Worm (Caenorhabditis elegans) whole organism, young adult: ENCODE results near the gene lgc-29.

Experiments used
- B0261.1 ChIP-seq: sonication (generic microtip); optimal IDR thresholded peaks from 2 replicates; lab custom pipeline; 2016; ENCODE audit warnings: mild to moderate bottlenecking, missing genetic modification characterization, moderate library complexity, missing compliant biosample characterization
- D2030.7 ChIP-seq: fragments of 200-800 bp; sonication (Bioruptor generic); IDR thresholded peaks from 2 replicates; pipeline ENCODE4 v1.3.6; 2022; ENCODE audit warnings: missing genetic modification reagents, missing genetic modification characterization, missing compliant biosample characterization
- F33H1.4 ChIP-seq: fragments of 200-800 bp; sonication (Bioruptor generic); IDR thresholded peaks from 2 replicates; pipeline ENCODE4 v1.3.6; 2022; ENCODE audit warnings: missing genetic modification reagents, missing genetic modification characterization, missing compliant biosample characterization
- F39B2.1 ChIP-seq: fragments of 200-800 bp; sonication (Bioruptor generic); IDR thresholded peaks from 2 replicates; pipeline ENCODE4 v1.3.6; 2022; ENCODE audit warnings: missing genetic modification reagents, missing genetic modification characterization, missing compliant biosample characterization
- F57A8.1 ChIP-seq: fragments of 200-800 bp; sonication (Bioruptor generic); optimal IDR thresholded peaks from 2 replicates; lab custom pipeline; 2018; ENCODE audit warnings: mild to moderate bottlenecking, missing genetic modification characterization, moderate library complexity, missing compliant biosample characterization
- F57C9.4 ChIP-seq: sonication (generic microtip); optimal IDR thresholded peaks from 2 replicates; lab custom pipeline; 2017; ENCODE audit warnings: mild to moderate bottlenecking, missing genetic modification characterization, missing compliant biosample characterization
- K11D2.4 ChIP-seq: fragments of 200-800 bp; sonication (Bioruptor generic); IDR thresholded peaks from 2 replicates; pipeline ENCODE4 v1.3.6; 2022; ENCODE audit warnings: missing genetic modification reagents, missing genetic modification characterization, missing compliant biosample characterization
- K12H6.12 ChIP-seq: fragments of 200-800 bp; sonication (Bioruptor generic); optimal IDR thresholded peaks from 2 replicates; lab custom pipeline; 2018; ENCODE audit warnings: mild to moderate bottlenecking, missing genetic modification characterization, missing compliant biosample characterization
- T07F8.4 ChIP-seq: sonication (generic microtip); optimal IDR thresholded peaks from 2 replicates; lab custom pipeline; 2016; ENCODE audit warnings: mild to moderate bottlenecking, missing genetic modification characterization, moderate library complexity, missing compliant biosample characterization
- Y56A3A.18 ChIP-seq: fragments of 200-800 bp; sonication (Bioruptor generic); IDR thresholded peaks from 2 replicates; pipeline ENCODE4 v1.3.6; 2022; ENCODE audit warnings: missing genetic modification reagents, missing genetic modification characterization, missing compliant biosample characterization
- akir-1 ChIP-seq: fragments of 200-800 bp; sonication (Bioruptor generic); optimal IDR thresholded peaks from 2 replicates; lab custom pipeline; 2018; ENCODE audit warnings: mild to moderate bottlenecking, missing genetic modification characterization, moderate library complexity, missing compliant biosample characterization
- ama-1 ChIP-seq, 3 experiments: fragments of 150-350 bp in 1 of 3; sonication (generic microtip) in 2 of 3; optimal IDR thresholded peaks; 2 replicates each; lab custom pipeline; 2014 to 2018; ENCODE audit warnings: missing biosample characterization in 2 of 3, missing genetic modification characterization in 2 of 3, missing genetic modification reagents in 2 of 3
- aptf-2 ChIP-seq: fragments of 200-800 bp; sonication (Bioruptor generic); conservative IDR thresholded peaks from 2 replicates; pipeline ENCODE4 v1.3.6; 2022; ENCODE audit warnings: missing genetic modification reagents, missing genetic modification characterization, missing compliant biosample characterization
- attf-3 ChIP-seq: fragments of 200-800 bp; sonication (Bioruptor generic); conservative IDR thresholded peaks from 2 replicates; pipeline ENCODE4 v1.3.6; 2022; ENCODE audit warnings: missing genetic modification reagents, missing genetic modification characterization, missing compliant biosample characterization
- bed-1 ChIP-seq: fragments of 200-800 bp; sonication (Bioruptor generic); IDR thresholded peaks from 2 replicates; pipeline ENCODE4 v1.3.6; 2022; ENCODE audit warnings: missing genetic modification reagents, missing genetic modification characterization, missing compliant biosample characterization
- ceh-100 ChIP-seq: fragments of 200-800 bp; sonication (Bioruptor generic); IDR thresholded peaks from 2 replicates; pipeline ENCODE4 v1.3.6; 2022; ENCODE audit warnings: missing genetic modification reagents, missing genetic modification characterization, missing compliant biosample characterization
- ceh-58 ChIP-seq: fragments of 200-800 bp; sonication (Bioruptor generic); IDR thresholded peaks from 2 replicates; pipeline ENCODE4 v1.3.6; 2022; ENCODE audit warnings: missing genetic modification characterization, missing compliant biosample characterization
- egl-44 ChIP-seq: fragments of 200-800 bp; sonication (Bioruptor generic); IDR thresholded peaks from 2 replicates; pipeline ENCODE4 v1.3.6; 2022; ENCODE audit warnings: missing genetic modification reagents, missing genetic modification characterization, missing compliant biosample characterization
- ekl-4 ChIP-seq: fragments of 200-800 bp; sonication (Bioruptor generic); IDR thresholded peaks from 2 replicates; pipeline ENCODE4 v1.3.6; 2022; ENCODE audit warnings: missing genetic modification reagents, missing genetic modification characterization, missing compliant biosample characterization
- fkh-3 ChIP-seq: sonication (generic microtip); optimal IDR thresholded peaks from 2 replicates; lab custom pipeline; 2016; ENCODE audit warnings: mild to moderate bottlenecking, missing genetic modification characterization, missing compliant biosample characterization
- hlh-12 ChIP-seq: sonication (generic microtip); optimal IDR thresholded peaks from 2 replicates; lab custom pipeline; 2016; ENCODE audit warnings: missing genetic modification characterization, missing compliant biosample characterization
- hmg-1.2 ChIP-seq: fragments of 200-800 bp; sonication (Bioruptor generic); IDR thresholded peaks from 2 replicates; pipeline ENCODE4 v1.3.6; 2022; ENCODE audit warnings: missing genetic modification reagents, missing genetic modification characterization, missing compliant biosample characterization
- let-607 ChIP-seq, 2 experiments: fragments of 200-800 bp in 1 of 2; sonication (Bioruptor generic) in 1 of 2; sonication (generic microtip) in 1 of 2; optimal IDR thresholded peaks; 2 replicates each; lab custom pipeline; 2016 to 2018; ENCODE audit warnings: mild to moderate bottlenecking in 2 of 2, missing compliant biosample characterization in 2 of 2, missing genetic modification characterization in 2 of 2, moderate library complexity in 2 of 2, missing genotype in 1 of 2
- lin-26 ChIP-seq: fragments of 200-800 bp; sonication (Bioruptor generic); IDR thresholded peaks from 2 replicates; pipeline ENCODE4 v1.3.6; 2022; ENCODE audit warnings: missing genetic modification reagents, missing genetic modification characterization, missing compliant biosample characterization
- lin-54 ChIP-seq: fragments of 200-800 bp; sonication (Bioruptor generic); optimal IDR thresholded peaks from 2 replicates; lab custom pipeline; 2018; ENCODE audit warnings: mild to moderate bottlenecking, missing genetic modification characterization, missing compliant biosample characterization
- lir-1 ChIP-seq: fragments of 200-800 bp; sonication (Bioruptor generic); conservative IDR thresholded peaks from 2 replicates; pipeline ENCODE4 v1.3.6; 2022; ENCODE audit warnings: missing genetic modification reagents, missing genetic modification characterization, missing compliant biosample characterization
- nfyb-1 ChIP-seq: fragments of 200-800 bp; sonication (Bioruptor generic); IDR thresholded peaks from 2 replicates; pipeline ENCODE4 v1.3.6; 2022; ENCODE audit warnings: missing genetic modification reagents, missing genetic modification characterization, missing compliant biosample characterization
- nhr-120 ChIP-seq: fragments of 200-800 bp; sonication (Bioruptor generic); IDR thresholded peaks from 2 replicates; pipeline ENCODE4 v1.3.6; 2022; ENCODE audit warnings: missing genetic modification characterization, missing compliant biosample characterization
- rec-8 ChIP-seq, 2 experiments: sonication (generic microtip); optimal IDR thresholded peaks; 2 replicates each; lab custom pipeline; 2016; ENCODE audit warnings: mild to moderate bottlenecking in 2 of 2, missing genetic modification characterization in 2 of 2, missing genetic modification reagents in 2 of 2, missing genotype in 2 of 2, missing biosample characterization in 1 of 2, missing compliant biosample characterization in 1 of 2, moderate library complexity in 1 of 2
- repo-1 ChIP-seq: sonication (generic microtip); optimal IDR thresholded peaks from 2 replicates; lab custom pipeline; 2017; ENCODE audit warnings: mild to moderate bottlenecking, missing genetic modification characterization, missing compliant biosample characterization
- snpc-1.3 ChIP-seq: sonication (generic microtip); optimal IDR thresholded peaks from 2 replicates; lab custom pipeline; 2017; ENCODE audit warnings: missing genetic modification characterization, mild to moderate bottlenecking, missing compliant biosample characterization, antibody characterized with exemption, moderate library complexity, missing genotype, missing genetic modification reagents; ENCODE audit not compliant: insufficient read depth
- sptf-2 ChIP-seq: fragments of 200-800 bp; sonication (Bioruptor generic); optimal IDR thresholded peaks from 2 replicates; lab custom pipeline; 2018; ENCODE audit warnings: mild to moderate bottlenecking, missing genetic modification characterization, missing compliant biosample characterization
- tlf-1 ChIP-seq: fragments of 200-800 bp; sonication (Bioruptor generic); optimal IDR thresholded peaks from 2 replicates; lab custom pipeline; 2018; ENCODE audit warnings: mild to moderate bottlenecking, missing genetic modification characterization, missing compliant biosample characterization
- xnd-1 ChIP-seq: sonication (generic microtip); optimal IDR thresholded peaks from 2 replicates; lab custom pipeline; 2016; ENCODE audit warnings: missing genotype, missing genetic modification reagents, missing genetic modification characterization, missing compliant biosample characterization
- zfh-2 ChIP-seq: fragments of 200-800 bp; sonication (Bioruptor generic); conservative IDR thresholded peaks from 2 replicates; pipeline ENCODE4 v1.3.6; 2022; ENCODE audit warnings: missing genetic modification reagents, missing genetic modification characterization, missing compliant biosample characterization
- zim-3 ChIP-seq: sonication (generic microtip); optimal IDR thresholded peaks from 2 replicates; lab custom pipeline; 2017; ENCODE audit warnings: mild to moderate bottlenecking, missing genetic modification characterization, moderate library complexity, missing compliant biosample characterization
- ztf-18 ChIP-seq: sonication (generic microtip); optimal IDR thresholded peaks from 2 replicates; lab custom pipeline; 2016; ENCODE audit warnings: missing genotype, mild to moderate bottlenecking, missing genetic modification characterization, missing compliant biosample characterization
- ztf-25 ChIP-seq: fragments of 200-800 bp; sonication (Bioruptor generic); IDR thresholded peaks from 2 replicates; pipeline ENCODE4 v1.3.6; 2022; ENCODE audit warnings: missing genetic modification reagents, missing genetic modification characterization, missing compliant biosample characterization
- ztf-26 ChIP-seq: sonication (generic microtip); optimal IDR thresholded peaks from 2 replicates; lab custom pipeline; 2017; ENCODE audit warnings: missing genetic modification characterization, missing compliant biosample characterization
- ztf-3 ChIP-seq: fragments of 200-800 bp; sonication (Bioruptor generic); optimal IDR thresholded peaks from 2 replicates; lab custom pipeline; 2018; ENCODE audit warnings: mild to moderate bottlenecking, missing genetic modification characterization, missing compliant biosample characterization

Gene lgc-29

DNA sequence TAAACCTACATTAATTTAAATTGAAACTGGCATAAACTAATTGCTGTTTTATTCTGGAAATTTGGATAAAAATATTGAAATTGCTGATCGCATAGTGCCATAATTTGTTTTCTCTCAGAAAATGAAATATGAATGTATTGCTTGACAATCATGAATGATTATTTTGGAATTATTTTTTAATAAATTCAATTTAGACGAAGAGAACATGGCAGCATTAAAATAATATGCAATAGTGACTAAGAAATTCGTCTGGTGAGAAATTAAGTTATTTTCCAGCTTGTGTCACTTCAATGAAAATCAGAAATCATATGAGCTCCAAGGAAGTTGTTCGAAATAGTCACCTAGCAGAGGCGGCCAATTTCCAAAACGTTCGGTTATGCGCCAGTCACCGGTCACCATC is 24.2 kb upstream of the lgc-29 start, which contains the start of gene srw-133 (continued):
- no peak for TF ChIP-seq tlf-1 (GFP tag; lab: Kevin White, UChicago)

DNA sequence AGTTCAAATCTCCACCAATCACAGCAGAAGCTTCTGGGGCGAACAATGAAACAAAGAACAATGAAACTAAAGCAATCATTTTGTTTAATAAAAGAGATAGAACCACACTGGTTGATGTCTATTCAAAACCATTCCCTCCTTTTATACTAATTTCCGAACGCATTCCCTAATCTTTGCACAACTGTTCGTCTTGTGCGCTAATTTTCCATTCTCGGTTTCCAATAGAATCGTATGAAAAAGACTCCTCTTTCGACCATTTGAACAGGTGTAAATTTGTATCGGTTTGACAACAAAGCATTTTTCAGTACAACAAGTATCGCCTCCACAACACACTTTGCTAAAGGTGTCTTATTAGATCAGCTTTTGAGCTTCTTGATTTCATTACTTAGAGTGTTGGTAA is 22.7 kb upstream of the lgc-29 start, which contains the start of gene T05B4.8:
Gene T05B4.8 (minus strand): TSS at position 101 of the 400 bp plus-strand sequence.
- TF ChIP-seq nfyb-1 (no peak), D2030.7 (GFP tag; lab: Robert Waterston, UW) (no peak), hlh-12 (tag; lab: Kevin White, UChicago) (no peak), egl-44 (GFP tag; lab: Robert Waterston, UW) (no peak), F57A8.1 (GFP tag; lab: Kevin White, UChicago) (no peak), aptf-2 (GFP tag; lab: Robert Waterston, UW) (no peak), B0261.1 (tag; lab: Kevin White, UChicago) (no peak), F39B2.1 (GFP tag; lab: Robert Waterston, UW) (no peak), F33H1.4 (GFP tag; lab: Robert Waterston, UW) (no peak), nhr-120 (GFP tag; lab: Robert Waterston, UW) (no peak), repo-1 (tag; lab: Kevin White, UChicago) (no peak)

DNA sequence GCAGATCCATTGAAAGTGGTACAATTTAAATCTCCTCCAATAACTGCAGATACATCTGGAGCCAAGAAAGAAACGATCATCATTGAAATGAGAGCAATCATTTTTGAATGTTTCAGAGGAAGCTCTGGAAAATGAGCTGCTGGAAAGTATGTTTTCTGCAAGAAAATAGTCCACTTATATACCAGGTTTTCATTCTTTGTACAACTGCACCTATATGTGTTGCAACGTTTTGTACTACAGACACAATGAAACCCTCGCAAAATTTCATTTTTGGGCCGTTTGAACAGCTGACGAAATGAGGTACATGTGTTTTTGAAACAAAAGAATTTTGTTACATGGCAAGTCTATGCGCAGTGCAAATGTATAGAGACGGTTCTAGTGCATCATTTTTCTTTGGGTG is 20.5 kb upstream of the lgc-29 start, which contains the start of gene T05B4.9:
Gene T05B4.9 (minus strand): TSS at position 101 of the 400 bp plus-strand sequence.
- no peak for TF ChIP-seq hmg-1.2 (GFP tag; lab: Robert Waterston, UW)
- no peak for TF ChIP-seq repo-1 (tag; lab: Kevin White, UChicago)
- TF ChIP-seq Y56A3A.18 (GFP tag; lab: Robert Waterston, UW) = no peak
- TF ChIP-seq T07F8.4 (tag; lab: Kevin White, UChicago) = no peak
- TF ChIP-seq ztf-3 (GFP tag; lab: Kevin White, UChicago) = no peak
- no peak for TF ChIP-seq ceh-58 (GFP tag; lab: Robert Waterston, UW)
- no peak for TF ChIP-seq zfh-2 (GFP tag; lab: Robert Waterston, UW)
- no peak for TF ChIP-seq lin-54 (GFP tag; lab: Kevin White, UChicago)
- TF ChIP-seq ceh-100 (GFP tag; lab: Robert Waterston, UW) = no peak
- TF ChIP-seq sptf-2 (GFP tag; lab: Kevin White, UChicago) = no peak
- no peak for TF ChIP-seq ztf-18
- TF ChIP-seq lir-1 = no peak
- TF ChIP-seq F57C9.4 (tag; lab: Kevin White, UChicago) = no peak
- no peak for TF ChIP-seq aptf-2 (GFP tag; lab: Robert Waterston, UW)
- no peak for TF ChIP-seq snpc-1.3 (tag; lab: Kevin White, UChicago)

DNA sequence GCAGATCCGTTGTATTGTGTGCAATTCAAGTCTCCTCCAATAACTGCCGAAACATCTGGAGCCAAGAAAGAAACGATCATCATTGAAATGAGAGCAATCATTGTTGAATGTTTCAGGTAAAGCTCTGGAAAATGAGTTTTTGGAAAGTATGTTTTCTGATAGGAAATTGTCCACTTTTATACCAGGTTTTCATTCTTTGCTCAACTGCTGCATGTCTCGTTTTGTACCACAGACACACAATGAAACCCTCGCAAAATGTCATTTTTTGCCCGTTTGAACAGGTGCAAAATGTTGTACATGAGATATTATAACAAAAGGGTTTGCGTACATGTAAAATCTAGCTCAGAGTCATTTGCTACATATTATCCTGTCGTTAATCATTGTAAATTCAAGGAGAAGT is 18.2 kb upstream of the lgc-29 start, which contains the start of gene T05B4.10:
Gene T05B4.10 (minus strand): TSS at position 101 of the 400 bp plus-strand sequence.
- TF ChIP-seq K12H6.12 (tag; lab: Kevin White, UChicago) = no peak
- TF ChIP-seq lin-26 (GFP tag; lab: Robert Waterston, UW) = no peak
- TF ChIP-seq tlf-1 (GFP tag; lab: Kevin White, UChicago) = no peak
- TF ChIP-seq ekl-4 (GFP tag; lab: Robert Waterston, UW) = no peak
- TF ChIP-seq akir-1 (GFP tag; lab: Kevin White, UChicago) = no peak
- TF ChIP-seq ceh-100 (GFP tag; lab: Robert Waterston, UW) = no peak

DNA sequence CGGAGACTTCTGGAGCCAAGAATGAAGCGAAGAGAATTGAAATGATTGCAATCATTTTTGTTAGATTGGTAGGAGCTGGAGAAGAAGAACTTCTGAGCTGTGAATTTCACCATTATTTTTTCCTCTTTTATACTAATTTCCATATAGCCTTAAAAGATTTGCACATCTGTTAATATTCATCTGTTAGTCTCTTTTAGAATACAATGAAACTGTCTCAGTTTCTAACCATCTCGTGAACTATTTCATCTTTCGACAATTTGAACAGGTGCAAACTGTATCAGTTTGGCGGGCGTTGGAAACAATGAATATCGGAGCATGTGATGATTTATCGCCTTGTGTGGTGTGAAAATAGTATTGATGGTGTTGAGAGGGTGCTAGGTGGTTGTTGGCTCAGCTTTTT is 16.4 kb upstream of the lgc-29 start, which contains the start of gene phat-5:
Gene phat-5 (minus strand): TSS at position 101 of the 400 bp plus-strand sequence.
- TF ChIP-seq rec-8 (tag; optimal IDR thresholded peaks at IDR 0.05; lab: Kevin White, UChicago) = no peak
- no peak for TF ChIP-seq ztf-26 (tag; lab: Kevin White, UChicago)
- TF ChIP-seq zim-3 (tag; lab: Kevin White, UChicago) = no peak
- TF ChIP-seq ztf-25 (GFP tag; lab: Robert Waterston, UW) = no peak
- TF ChIP-seq bed-1 = no peak
- no peak for TF ChIP-seq D2030.7 (GFP tag; lab: Robert Waterston, UW)
- TF ChIP-seq fkh-3 (tag; lab: Kevin White, UChicago) = no peak
- TF ChIP-seq hlh-12 (tag; lab: Kevin White, UChicago) = no peak
- no peak for TF ChIP-seq attf-3 (GFP tag; lab: Robert Waterston, UW)
- no peak for TF ChIP-seq K11D2.4 (GFP tag; lab: Robert Waterston, UW)
- TF ChIP-seq let-607 (tag; optimal IDR thresholded peaks at IDR 0.05; lab: Kevin White, UChicago) = no peak
- no peak for TF ChIP-seq ama-1 (optimal IDR thresholded peaks at IDR 0.05; lab: Kevin White, UChicago)
- TF ChIP-seq ama-1 (GFP tag; optimal IDR thresholded peaks at IDR 0.05; lab: Kevin White, UChicago) = no peak
- TF ChIP-seq F57C9.4 (tag; lab: Kevin White, UChicago) = no peak
- TF ChIP-seq xnd-1 (tag; lab: Kevin White, UChicago) = no peak
